Worm (Caenorhabditis elegans) whole organism, L1 larva: ENCODE data around the gene nkb-2.

Source experiments
- alr-1 ChIP-seq: fragments of 200-800 bp; sonication (Bioruptor generic); optimal IDR thresholded peaks from 2 replicates; lab custom pipeline; 2018; ENCODE audit warnings: borderline replicate concordance, mild to moderate bottlenecking, missing genetic modification characterization, missing compliant biosample characterization
- fos-1 ChIP-seq: fragments of 150-350 bp; optimal IDR thresholded peaks from 2 replicates; lab custom pipeline; 2014; ENCODE audit warnings: missing biosample characterization, missing genetic modification characterization
- lin-13 ChIP-seq: fragments of 150-350 bp; optimal IDR thresholded peaks from 2 replicates; lab custom pipeline; 2014; ENCODE audit warnings: missing biosample characterization, missing genetic modification reagents, missing genetic modification characterization
- lin-39 ChIP-seq: fragments of 150-350 bp; optimal IDR thresholded peaks from 2 replicates; lab custom pipeline; 2014; ENCODE audit warnings: missing biosample characterization, missing genetic modification reagents, missing genetic modification characterization
- mef-2 ChIP-seq: fragments of 150-350 bp; optimal IDR thresholded peaks from 2 replicates; lab custom pipeline; 2014; ENCODE audit warnings: missing biosample characterization, missing genetic modification characterization
- nhr-12 ChIP-seq: sonication (generic microtip); optimal IDR thresholded peaks from 2 replicates; lab custom pipeline; 2017; ENCODE audit warnings: missing biosample characterization, missing genetic modification characterization
- nhr-28 ChIP-seq: fragments of 150-350 bp; optimal IDR thresholded peaks from 2 replicates; lab custom pipeline; 2014; ENCODE audit warnings: missing biosample characterization, missing genetic modification characterization
- skn-1 ChIP-seq: fragments of 150-350 bp; optimal IDR thresholded peaks from 2 replicates; lab custom pipeline; 2014; ENCODE audit warnings: missing biosample characterization, missing genetic modification characterization

ce11 chrIV:10599983-10600382 is 9.3 kb downstream of the nkb-2 start, which contains the start of gene R09H10.1:
- TF ChIP-seq lin-13 (no peak), nhr-12 (no peak), alr-1 (no peak), lin-39 (no peak), nhr-28 (tag; lab: Kevin White, UChicago) (no peak), mef-2 (no peak), skn-1 (tag; lab: Kevin White, UChicago) (no peak), fos-1 (tag; lab: Kevin White, UChicago) (no peak)
